Fruit fly (Drosophila melanogaster) whole organism, embryonic: ENCODE measurements around the gene CG34330.

Source experiments
- B-H2 ChIP-seq: fragments of 200-800 bp; sonication (Bioruptor generic); optimal IDR thresholded peaks from 2 replicates; lab custom pipeline; 2018; ENCODE audit warnings: missing biosample characterization, mild to moderate bottlenecking, missing genetic modification characterization
- BtbVII ChIP-seq: fragments of 200-800 bp; sonication (Bioruptor generic); optimal IDR thresholded peaks from 3 replicates; lab custom pipeline; 2017; ENCODE audit warnings: missing biosample characterization, mild to moderate bottlenecking, missing genetic modification characterization
- Bteb2 ChIP-seq: fragments of 200-800 bp; sonication (Bioruptor generic); optimal IDR thresholded peaks from 2 replicates; lab custom pipeline; 2016; ENCODE audit warnings: missing biosample characterization, missing genetic modification characterization
- CG10431 ChIP-seq: fragments of 200-800 bp; sonication (Bioruptor generic); optimal IDR thresholded peaks from 3 replicates; lab custom pipeline; 2018; ENCODE audit warnings: missing biosample characterization, mild to moderate bottlenecking, missing genetic modification characterization
- CG10959 ChIP-seq: fragments of 200-800 bp; sonication (Bioruptor generic); IDR thresholded peaks from 2 replicates; pipeline ENCODE4 v1.3.6; 2022; ENCODE audit warnings: missing biosample characterization, missing genetic modification characterization
- CG11398 ChIP-seq: fragments of 200-800 bp; sonication (Bioruptor generic); optimal IDR thresholded peaks from 2 replicates; lab custom pipeline; 2016; ENCODE audit warnings: missing biosample characterization, missing genetic modification characterization
- CG11504 ChIP-seq: fragments of 200-800 bp; sonication (Bioruptor generic); optimal IDR thresholded peaks from 3 replicates; lab custom pipeline; 2019; ENCODE audit warnings: missing biosample characterization, mild to moderate bottlenecking, missing genetic modification characterization, moderate library complexity
- CG12299 ChIP-seq: fragments of 200-800 bp; sonication (Bioruptor generic); optimal IDR thresholded peaks from 2 replicates; lab custom pipeline; 2018; ENCODE audit warnings: missing biosample characterization, mild to moderate bottlenecking, missing genetic modification characterization
- CG13775 ChIP-seq: fragments of 200-800 bp; sonication (Bioruptor generic); optimal IDR thresholded peaks from 3 replicates; lab custom pipeline; 2017; ENCODE audit warnings: missing biosample characterization, mild to moderate bottlenecking, missing genetic modification characterization
- CG16815 ChIP-seq: fragments of 200-800 bp; sonication (Bioruptor generic); optimal IDR thresholded peaks from 3 replicates; lab custom pipeline; 2017; ENCODE audit warnings: missing biosample characterization, mild to moderate bottlenecking, missing genetic modification characterization
- CG17186 ChIP-seq: fragments of 200-800 bp; sonication (Bioruptor generic); optimal IDR thresholded peaks from 3 replicates; lab custom pipeline; 2017; ENCODE audit warnings: missing biosample characterization, missing genetic modification reagents, missing genetic modification characterization
- CG17568 ChIP-seq: fragments of 200-800 bp; sonication (Bioruptor generic); optimal IDR thresholded peaks from 2 replicates; lab custom pipeline; 2018; ENCODE audit warnings: missing biosample characterization, mild to moderate bottlenecking, missing genetic modification characterization, moderate library complexity
- CG17612 ChIP-seq: fragments of 200-800 bp; sonication (Bioruptor generic); IDR thresholded peaks from 2 replicates; pipeline ENCODE4 v1.3.6; 2022; ENCODE audit warnings: missing biosample characterization, missing genetic modification characterization
- CG2199 ChIP-seq: fragments of 200-800 bp; sonication (Bioruptor generic); IDR thresholded peaks from 3 replicates; pipeline ENCODE4 v1.3.6; 2022; ENCODE audit warnings: missing biosample characterization, missing genetic modification characterization
- CG30403 ChIP-seq: fragments of 200-800 bp; sonication (Bioruptor generic); optimal IDR thresholded peaks from 3 replicates; lab custom pipeline; 2016; ENCODE audit warnings: missing biosample characterization, missing genetic modification characterization
- CG31441 ChIP-seq: fragments of 200-800 bp; sonication (Bioruptor generic); IDR thresholded peaks from 2 replicates; pipeline ENCODE4 v1.3.6; 2022; ENCODE audit warnings: missing biosample characterization, missing genetic modification characterization
- CG3163 ChIP-seq: fragments of 200-800 bp; sonication (Bioruptor generic); optimal IDR thresholded peaks from 3 replicates; lab custom pipeline; 2016; ENCODE audit warnings: missing biosample characterization, missing genetic modification characterization
- CG3407 ChIP-seq: fragments of 200-800 bp; sonication (Bioruptor generic); optimal IDR thresholded peaks from 2 replicates; lab custom pipeline; 2018; ENCODE audit warnings: missing biosample characterization, mild to moderate bottlenecking, missing genetic modification characterization
- CG6765 ChIP-seq: fragments of 200-800 bp; sonication (Bioruptor generic); optimal IDR thresholded peaks from 3 replicates; lab custom pipeline; 2017; ENCODE audit warnings: missing biosample characterization, mild to moderate bottlenecking, missing genetic modification characterization
- CG6813 ChIP-seq: fragments of 200-800 bp; sonication (Bioruptor generic); optimal IDR thresholded peaks from 2 replicates; lab custom pipeline; 2017; ENCODE audit warnings: missing biosample characterization, missing genetic modification characterization, mild to moderate bottlenecking, moderate library complexity, missing genetic modification reagents
- CG7928 ChIP-seq: fragments of 200-800 bp; sonication (Bioruptor generic); optimal IDR thresholded peaks from 2 replicates; lab custom pipeline; 2017; ENCODE audit warnings: missing biosample characterization, mild to moderate bottlenecking, missing genetic modification characterization
- CG8944 ChIP-seq: fragments of 200-800 bp; sonication (Bioruptor generic); optimal IDR thresholded peaks from 3 replicates; lab custom pipeline; 2016; ENCODE audit warnings: missing biosample characterization, missing genetic modification characterization
- CG9876 ChIP-seq: fragments of 200-800 bp; sonication (Bioruptor generic); optimal IDR thresholded peaks from 2 replicates; lab custom pipeline; 2016; ENCODE audit warnings: missing biosample characterization, missing genetic modification characterization
- CkIIα-i1 ChIP-seq: fragments of 200-800 bp; sonication (Bioruptor generic); IDR thresholded peaks from 2 replicates; pipeline ENCODE4 v1.3.6; 2022; ENCODE audit warnings: missing biosample characterization, missing genetic modification characterization
- CoRest ChIP-seq: fragments of 200-800 bp; sonication (Bioruptor generic); optimal IDR thresholded peaks from 3 replicates; lab custom pipeline; 2018; ENCODE audit warnings: missing biosample characterization, mild to moderate bottlenecking, missing genetic modification characterization, moderate library complexity
- D19B ChIP-seq: fragments of 200-800 bp; sonication (Bioruptor generic); optimal IDR thresholded peaks from 2 replicates; lab custom pipeline; 2017; ENCODE audit warnings: missing biosample characterization, mild to moderate bottlenecking, missing genetic modification characterization
- Dfd ChIP-seq, 2 experiments: fragments of >200 bp; optimal IDR thresholded peaks; 2 replicates each; lab custom pipeline; 2017; ENCODE audit warnings: missing biosample characterization in 2 of 2, missing genetic modification characterization in 2 of 2
- Dip2 ChIP-seq: fragments of 200-800 bp; sonication (Bioruptor generic); IDR thresholded peaks from 2 replicates; pipeline ENCODE4 v1.3.6; 2022; ENCODE audit warnings: missing biosample characterization, missing genetic modification characterization
- Drgx ChIP-seq: fragments of 200-800 bp; sonication (Bioruptor generic); IDR thresholded peaks from 2 replicates; pipeline ENCODE4 v1.3.6; 2022; ENCODE audit warnings: missing biosample characterization, missing genetic modification characterization
- Ets97D ChIP-seq: fragments of 200-800 bp; sonication (Bioruptor generic); optimal IDR thresholded peaks from 3 replicates; lab custom pipeline; 2016; ENCODE audit warnings: missing biosample characterization, missing genetic modification characterization
- Fer3 ChIP-seq: fragments of 200-800 bp; sonication (Bioruptor generic); optimal IDR thresholded peaks from 2 replicates; lab custom pipeline; 2018; ENCODE audit warnings: missing biosample characterization, mild to moderate bottlenecking, missing genetic modification characterization, moderate library complexity
- H2.0 ChIP-seq: fragments of 200-800 bp; sonication (Bioruptor generic); IDR thresholded peaks from 2 replicates; pipeline ENCODE4 v1.3.6; 2022; ENCODE audit warnings: missing biosample characterization, missing genetic modification characterization
- Hand ChIP-seq: fragments of 200-800 bp; sonication (Bioruptor generic); optimal IDR thresholded peaks from 2 replicates; lab custom pipeline; 2017; ENCODE audit warnings: mild to moderate bottlenecking, missing biosample characterization, missing genetic modification reagents, missing genetic modification characterization
- Hr39 ChIP-seq: fragments of >200 bp; optimal IDR thresholded peaks from 2 replicates; lab custom pipeline; 2017
- Myb ChIP-seq: fragments of 200-800 bp; sonication (Bioruptor generic); optimal IDR thresholded peaks from 2 replicates; lab custom pipeline; 2016; ENCODE audit warnings: missing biosample characterization, missing genetic modification characterization
- NfI ChIP-seq: fragments of 200-800 bp; sonication (Bioruptor generic); optimal IDR thresholded peaks from 3 replicates; lab custom pipeline; 2018; ENCODE audit warnings: missing biosample characterization, mild to moderate bottlenecking, missing genetic modification characterization, moderate library complexity
- Sin3A ChIP-seq: fragments of >200 bp; optimal IDR thresholded peaks from 2 replicates; lab custom pipeline; 2018
- Trl ChIP-seq, 3 experiments: fragments of >200 bp in 2 of 3; fragments of 200-800 bp in 1 of 3; sonication (Bioruptor generic) in 1 of 3; optimal IDR thresholded peaks; 2 replicates in 1 of 3; 3 replicates in 2 of 3; lab custom pipeline; 2016 to 2017; ENCODE audit warnings: missing biosample characterization in 1 of 3, missing genetic modification characterization in 1 of 3
- ash1 ChIP-seq: fragments of 200-800 bp; sonication (Bioruptor generic); optimal IDR thresholded peaks from 2 replicates; lab custom pipeline; 2018; ENCODE audit warnings: missing biosample characterization, mild to moderate bottlenecking, missing genetic modification characterization
- bcd ChIP-seq: fragments of 200-800 bp; sonication (Bioruptor generic); optimal IDR thresholded peaks from 2 replicates; lab custom pipeline; 2017; ENCODE audit warnings: missing biosample characterization, mild to moderate bottlenecking, missing genetic modification characterization
- cato ChIP-seq: fragments of 200-800 bp; sonication (Bioruptor generic); optimal IDR thresholded peaks from 2 replicates; lab custom pipeline; 2016; ENCODE audit warnings: missing biosample characterization, missing genetic modification characterization, borderline replicate concordance
- gcm ChIP-seq: fragments of 200-800 bp; sonication (Bioruptor generic); optimal IDR thresholded peaks from 2 replicates; lab custom pipeline; 2019; ENCODE audit warnings: missing biosample characterization, mild to moderate bottlenecking, missing genetic modification characterization, moderate library complexity
- hkb ChIP-seq, 2 experiments: fragments of 200-800 bp in 1 of 2; fragments of >200 bp in 1 of 2; sonication (Bioruptor generic) in 1 of 2; IDR thresholded peaks in 1 of 2; optimal IDR thresholded peaks in 1 of 2; 2 replicates each; pipeline versions ENCODE4 v1.3.6 to Lab custom; 2017 to 2022; ENCODE audit warnings: missing biosample characterization in 1 of 2, missing genetic modification characterization in 1 of 2
- knrl ChIP-seq: fragments of 200-800 bp; sonication (Bioruptor generic); IDR thresholded peaks from 3 replicates; pipeline ENCODE4 v1.3.6; 2022; ENCODE audit warnings: missing biosample characterization, missing genetic modification characterization; ENCODE audit not compliant: partially characterized antibody
- lbe ChIP-seq: fragments of 200-800 bp; sonication (Bioruptor generic); optimal IDR thresholded peaks from 2 replicates; lab custom pipeline; 2016; ENCODE audit warnings: missing biosample characterization, mild to moderate bottlenecking, missing genetic modification characterization
- peb ChIP-seq: fragments of 200-800 bp; sonication (Bioruptor generic); IDR thresholded peaks from 2 replicates; pipeline ENCODE4 v1.3.6; 2022; ENCODE audit warnings: missing biosample characterization, missing genetic modification characterization
- sd ChIP-seq: fragments of 200-800 bp; sonication (Bioruptor generic); optimal IDR thresholded peaks from 3 replicates; lab custom pipeline; 2018; ENCODE audit warnings: missing biosample characterization, mild to moderate bottlenecking, missing genetic modification characterization, moderate library complexity
- sens-2 ChIP-seq: fragments of 200-800 bp; sonication (Bioruptor generic); IDR thresholded peaks from 2 replicates; pipeline ENCODE4 v1.3.6; 2022; ENCODE audit warnings: missing biosample characterization, missing genetic modification characterization
- tna ChIP-seq: fragments of 200-800 bp; sonication (Bioruptor generic); IDR thresholded peaks from 2 replicates; pipeline ENCODE4 v1.3.6; 2022; ENCODE audit warnings: missing biosample characterization, missing genetic modification characterization; ENCODE audit not compliant: partially characterized antibody

The CG34330 gene

dm6 chrX:19106842-19107557, 38.2 kb upstream of the CG34330 start (continued):
- no peak for TF ChIP-seq peb (GFP tag; lab: Robert Waterston, UW)
- no peak for TF ChIP-seq Hr39 (lab: Kevin White, UChicago)
- TF ChIP-seq CG30403 (GFP tag; lab: Kevin White, UChicago): peak; percentile 52
- no peak for TF ChIP-seq sd
- no peak for TF ChIP-seq CG12299 (tag; lab: Kevin White, UChicago)
- no peak for TF ChIP-seq sens-2 (GFP tag; lab: Robert Waterston, UW)
- no peak for TF ChIP-seq Sin3A (lab: Kevin White, UChicago)
- TF ChIP-seq D19B (GFP tag; lab: Kevin White, UChicago): peak; percentile 8
- no peak for TF ChIP-seq CG11398
- peak; percentile 38 for TF ChIP-seq Fer3 (tag; lab: Kevin White, UChicago)
- no peak for TF ChIP-seq H2.0 (GFP tag; lab: Robert Waterston, UW)
- TF ChIP-seq B-H2 (GFP tag; lab: Kevin White, UChicago): no peak
- no peak for TF ChIP-seq Bteb2 (GFP tag; lab: Kevin White, UChicago)
- TF ChIP-seq tna (GFP tag; lab: Robert Waterston, UW): no peak
- TF ChIP-seq CG17612 (GFP tag; lab: Robert Waterston, UW): no peak
- no peak for TF ChIP-seq CG6765 (GFP tag; lab: Kevin White, UChicago)
- TF ChIP-seq CG8944 (GFP tag; lab: Kevin White, UChicago): no peak
- no peak for TF ChIP-seq CG13775 (GFP tag; lab: Kevin White, UChicago)
- peak; percentile 49 for TF ChIP-seq CG11504 (tag; lab: Kevin White, UChicago)
- TF ChIP-seq CG6813 (GFP tag; lab: Kevin White, UChicago): peak; percentile 26
- no peak for TF ChIP-seq CG7928 (GFP tag; lab: Kevin White, UChicago)
- no peak for TF ChIP-seq Ets97D (GFP tag; lab: Kevin White, UChicago)
- no peak for TF ChIP-seq CG17568 (GFP tag; lab: Kevin White, UChicago)
- no peak for TF ChIP-seq CG17186 (GFP tag; lab: Kevin White, UChicago)
- TF ChIP-seq bcd: peak; percentile 56
- TF ChIP-seq CG9876 (GFP tag; lab: Kevin White, UChicago): no peak
- TF ChIP-seq ash1 (GFP tag; lab: Kevin White, UChicago): no peak
- no peak for TF ChIP-seq Dip2 (GFP tag; lab: Robert Waterston, UW)
- no peak for TF ChIP-seq lbe (GFP tag; lab: Kevin White, UChicago)
- no peak for TF ChIP-seq hkb (optimal IDR thresholded peaks at IDR 0.05; lab: Kevin White, UChicago)
- TF ChIP-seq hkb (GFP tag; IDR thresholded peaks at IDR 0.05; lab: Robert Waterston, UW): peak; percentile 38; the same call in 1 of the 2 replicates
- TF ChIP-seq CG31441 (GFP tag; lab: Robert Waterston, UW): peak; percentile 39; the same call in 1 of the 2 replicates
- peak; percentile 11 for TF ChIP-seq CG16815 (GFP tag; lab: Kevin White, UChicago)
- no peak for TF ChIP-seq gcm (GFP tag; lab: Kevin White, UChicago)
- TF ChIP-seq NfI (GFP tag; lab: Kevin White, UChicago): peak; percentile 29
- no peak for TF ChIP-seq BtbVII (GFP tag; lab: Kevin White, UChicago)
- TF ChIP-seq Dfd (GFP tag; optimal IDR thresholded peaks at IDR 0.05; lab: Kevin White, UChicago): no peak
- no peak for TF ChIP-seq CG3163
- TF ChIP-seq CkIIα-i1: no peak
- no peak for TF ChIP-seq Trl (optimal IDR thresholded peaks at IDR 0.05; lab: Kevin White, UChicago)
- no peak for TF ChIP-seq Trl (GFP tag; optimal IDR thresholded peaks at IDR 0.05; lab: Kevin White, UChicago)
- TF ChIP-seq cato (GFP tag; lab: Kevin White, UChicago): no peak
- no peak for TF ChIP-seq CG10431 (GFP tag; lab: Kevin White, UChicago)
- no peak for TF ChIP-seq CG2199
- TF ChIP-seq Myb (GFP tag; lab: Kevin White, UChicago): no peak
- no peak for TF ChIP-seq CG10959 (GFP tag; lab: Robert Waterston, UW)
- peak; percentile 5 for TF ChIP-seq Hand (GFP tag; lab: Kevin White, UChicago)
- no peak for TF ChIP-seq knrl
- TF ChIP-seq CoRest (tag; lab: Kevin White, UChicago): peak; percentile 51
- no peak for TF ChIP-seq CG3407 (GFP tag; lab: Kevin White, UChicago)
- 0 out of 2 replicates have a peak, but pooled peaks have one; percentile 17 for TF ChIP-seq Drgx (GFP tag; lab: Robert Waterston, UW)
